Worm (Caenorhabditis elegans) whole organism, L1 larva: Measurements from ENCODE around the gene C08G9.1.

Experiments used
- C04F5.9 ChIP-seq: sonication (generic microtip); optimal IDR thresholded peaks from 2 replicates; lab custom pipeline; 2016; ENCODE audit warnings: missing genetic modification characterization, missing compliant biosample characterization
- C16A3.4 ChIP-seq: fragments of 150-350 bp; optimal IDR thresholded peaks from 2 replicates; lab custom pipeline; 2014; ENCODE audit warnings: missing biosample characterization, missing genetic modification characterization
- F16B12.6 ChIP-seq: fragments of 150-350 bp; optimal IDR thresholded peaks from 2 replicates; lab custom pipeline; 2014; ENCODE audit warnings: missing biosample characterization, missing genetic modification characterization
- ama-1 ChIP-seq: fragments of 150-350 bp; optimal IDR thresholded peaks from 2 replicates; lab custom pipeline; 2014
- ceh-63 ChIP-seq: fragments of 200-800 bp; sonication (Bioruptor generic); optimal IDR thresholded peaks from 2 replicates; lab custom pipeline; 2018; ENCODE audit warnings: mild to moderate bottlenecking, missing genetic modification characterization, missing compliant biosample characterization
- ceh-8 ChIP-seq: fragments of 200-800 bp; sonication (Bioruptor generic); optimal IDR thresholded peaks from 2 replicates; lab custom pipeline; 2018; ENCODE audit warnings: mild to moderate bottlenecking, missing genetic modification characterization, moderate library complexity, missing compliant biosample characterization
- ceh-82 ChIP-seq, 3 experiments: fragments of 150-350 bp in 1 of 3; sonication (generic microtip) in 2 of 3; optimal IDR thresholded peaks; 2 replicates each; lab custom pipeline; 2014 to 2017; ENCODE audit warnings: missing biosample characterization in 3 of 3, missing genetic modification characterization in 3 of 3
- ceh-90 ChIP-seq: sonication (generic microtip); optimal IDR thresholded peaks from 2 replicates; lab custom pipeline; 2016; ENCODE audit warnings: missing genetic modification characterization, missing compliant biosample characterization
- ces-1 ChIP-seq: fragments of 150-350 bp; optimal IDR thresholded peaks from 2 replicates; lab custom pipeline; 2014; ENCODE audit warnings: missing biosample characterization, missing genetic modification reagents, missing genetic modification characterization
- dpl-1 ChIP-seq, 3 experiments: fragments of 150-350 bp in 2 of 3; sonication (generic microtip) in 1 of 3; optimal IDR thresholded peaks; 2 replicates each; lab custom pipeline; 2014 to 2017; ENCODE audit warnings: missing biosample characterization in 3 of 3, missing genetic modification characterization in 3 of 3, missing genetic modification reagents in 3 of 3
- efl-1 ChIP-seq, 4 experiments: fragments of 150-350 bp; optimal IDR thresholded peaks in 3 of 4; peaks in 1 of 4; 1 replicate in 1 of 4; 2 replicates in 3 of 4; lab custom pipeline; 2014; ENCODE audit warnings: missing biosample characterization in 2 of 4, missing genetic modification characterization in 2 of 4, missing genetic modification reagents in 2 of 4
- efl-3 ChIP-seq: fragments of 200-800 bp; sonication (Bioruptor generic); optimal IDR thresholded peaks from 2 replicates; lab custom pipeline; 2018; ENCODE audit warnings: mild to moderate bottlenecking, missing genetic modification characterization, missing compliant biosample characterization
- egl-13 ChIP-seq: sonication (generic microtip); optimal IDR thresholded peaks from 2 replicates; lab custom pipeline; 2016; ENCODE audit warnings: missing genotype, missing genetic modification reagents, missing genetic modification characterization, missing compliant biosample characterization
- elt-3 ChIP-seq, 6 experiments: fragments of 150-350 bp in 1 of 6; sonication (generic microtip); optimal IDR thresholded peaks; 2 replicates each; lab custom pipeline; 2017 to 2018; ENCODE audit warnings: missing biosample characterization in 6 of 6, missing genetic modification characterization in 6 of 6, inconsistent platforms in 1 of 6
- ets-5 ChIP-seq: fragments of 200-800 bp; sonication (Bioruptor generic); IDR thresholded peaks from 2 replicates; pipeline ENCODE4 v1.3.6; 2022; ENCODE audit warnings: missing genetic modification characterization, missing compliant biosample characterization
- fkh-4 ChIP-seq: sonication (generic microtip); optimal IDR thresholded peaks from 2 replicates; lab custom pipeline; 2016; ENCODE audit warnings: missing compliant biosample characterization, missing genetic modification characterization, borderline replicate concordance
- fkh-8 ChIP-seq: sonication (generic microtip); optimal IDR thresholded peaks from 2 replicates; lab custom pipeline; 2016; ENCODE audit warnings: mild to moderate bottlenecking, missing genetic modification characterization, missing compliant biosample characterization
- grh-1 ChIP-seq: fragments of 200-800 bp; sonication (Bioruptor generic); IDR thresholded peaks from 2 replicates; pipeline ENCODE4 v1.3.6; 2022; ENCODE audit warnings: missing genetic modification reagents, missing genetic modification characterization, missing compliant biosample characterization
- hlh-17 ChIP-seq: fragments of 200-800 bp; sonication (Bioruptor generic); optimal IDR thresholded peaks from 2 replicates; lab custom pipeline; 2018; ENCODE audit warnings: missing genetic modification characterization, mild to moderate bottlenecking, missing compliant biosample characterization, moderate library complexity, borderline replicate concordance
- hpl-2 ChIP-seq: fragments of 150-350 bp; optimal IDR thresholded peaks from 2 replicates; lab custom pipeline; 2014; ENCODE audit warnings: missing biosample characterization, missing genetic modification reagents, missing genetic modification characterization
- irx-1 ChIP-seq: sonication (generic microtip); optimal IDR thresholded peaks from 2 replicates; lab custom pipeline; 2016; ENCODE audit warnings: missing genetic modification characterization, missing compliant biosample characterization
- lin-14 ChIP-seq: fragments of 200-800 bp; sonication (Bioruptor generic); optimal IDR thresholded peaks from 2 replicates; lab custom pipeline; 2018; ENCODE audit warnings: mild to moderate bottlenecking, missing genetic modification characterization, moderate library complexity, missing compliant biosample characterization
- lin-15B ChIP-seq: fragments of 150-350 bp; sonication (generic microtip); optimal IDR thresholded peaks from 3 replicates; lab custom pipeline; 2014; ENCODE audit warnings: missing biosample characterization, missing genetic modification characterization
- lir-3 ChIP-seq: sonication (generic microtip); optimal IDR thresholded peaks from 2 replicates; lab custom pipeline; 2016; ENCODE audit warnings: mild to moderate bottlenecking, missing genetic modification characterization, moderate library complexity, missing compliant biosample characterization; ENCODE audit not compliant: poor library complexity
- lsy-2 ChIP-seq, 2 experiments: fragments of 150-350 bp; optimal IDR thresholded peaks; 2 replicates each; lab custom pipeline; 2014; ENCODE audit warnings: missing biosample characterization in 2 of 2, missing genetic modification characterization in 2 of 2
- mdl-1 ChIP-seq, 2 experiments: fragments of 150-350 bp; optimal IDR thresholded peaks; 2 replicates each; lab custom pipeline; 2014 to 2017; ENCODE audit warnings: missing biosample characterization in 2 of 2, missing genetic modification characterization in 2 of 2, inconsistent platforms in 1 of 2
- mep-1 ChIP-seq: fragments of 150-350 bp; optimal IDR thresholded peaks from 2 replicates; lab custom pipeline; 2014; ENCODE audit warnings: missing biosample characterization, missing genetic modification characterization
- nhr-12 ChIP-seq: sonication (generic microtip); optimal IDR thresholded peaks from 2 replicates; lab custom pipeline; 2017; ENCODE audit warnings: missing biosample characterization, missing genetic modification characterization
- nhr-19 ChIP-seq: fragments of 200-800 bp; sonication (Bioruptor generic); conservative IDR thresholded peaks from 2 replicates; pipeline ENCODE4 v1.3.6; 2022; ENCODE audit warnings: missing genetic modification characterization, missing compliant biosample characterization
- nhr-20 ChIP-seq: sonication (generic microtip); optimal IDR thresholded peaks from 2 replicates; lab custom pipeline; 2016; ENCODE audit warnings: mild to moderate bottlenecking, missing genetic modification characterization, missing compliant biosample characterization
- nhr-237 ChIP-seq: fragments of 150-350 bp; optimal IDR thresholded peaks from 2 replicates; lab custom pipeline; 2014; ENCODE audit warnings: missing biosample characterization, missing genetic modification characterization
- nhr-28 ChIP-seq: fragments of 150-350 bp; optimal IDR thresholded peaks from 2 replicates; lab custom pipeline; 2014; ENCODE audit warnings: missing biosample characterization, missing genetic modification characterization
- nhr-47 ChIP-seq: sonication (generic microtip); optimal IDR thresholded peaks from 2 replicates; lab custom pipeline; 2016; ENCODE audit warnings: mild to moderate bottlenecking, missing genetic modification characterization, moderate library complexity, missing compliant biosample characterization
- nhr-76 ChIP-seq: sonication (generic microtip); optimal IDR thresholded peaks from 2 replicates; lab custom pipeline; 2017; ENCODE audit warnings: missing biosample characterization, missing genetic modification characterization
- nhr-90 ChIP-seq: sonication (generic microtip); optimal IDR thresholded peaks from 2 replicates; lab custom pipeline; 2016; ENCODE audit warnings: mild to moderate bottlenecking, missing genetic modification characterization, missing compliant biosample characterization; ENCODE audit not compliant: poor library complexity
- pag-3 ChIP-seq: sonication (generic microtip); optimal IDR thresholded peaks from 2 replicates; lab custom pipeline; 2017; ENCODE audit warnings: missing genetic modification characterization, mild to moderate bottlenecking, missing compliant biosample characterization, antibody characterized with exemption, borderline replicate concordance; ENCODE audit not compliant: insufficient read depth
- pax-3 ChIP-seq: fragments of 200-800 bp; sonication (Bioruptor generic); optimal IDR thresholded peaks from 2 replicates; lab custom pipeline; 2018; ENCODE audit warnings: mild to moderate bottlenecking, missing genetic modification characterization, moderate library complexity, missing compliant biosample characterization
- rnt-1 ChIP-seq: sonication (generic microtip); optimal IDR thresholded peaks from 2 replicates; lab custom pipeline; 2016; ENCODE audit warnings: mild to moderate bottlenecking, missing genetic modification characterization, moderate library complexity, missing compliant biosample characterization
- sox-4 ChIP-seq: sonication (generic microtip); optimal IDR thresholded peaks from 2 replicates; lab custom pipeline; 2016; ENCODE audit warnings: missing genetic modification characterization, missing compliant biosample characterization
- sptf-1 ChIP-seq: fragments of 150-350 bp; optimal IDR thresholded peaks from 2 replicates; lab custom pipeline; 2014; ENCODE audit warnings: missing biosample characterization, missing genetic modification characterization
- tbx-2 ChIP-seq: sonication (generic microtip); optimal IDR thresholded peaks from 2 replicates; lab custom pipeline; 2016; ENCODE audit warnings: missing genetic modification characterization, missing compliant biosample characterization
- tlp-1 ChIP-seq: fragments of 150-350 bp; optimal IDR thresholded peaks from 2 replicates; lab custom pipeline; 2014; ENCODE audit warnings: missing biosample characterization, missing genetic modification characterization
- unc-30 ChIP-seq: sonication (generic microtip); optimal IDR thresholded peaks from 2 replicates; lab custom pipeline; 2017; ENCODE audit warnings: missing biosample characterization, missing genetic modification characterization
- unc-62 ChIP-seq: fragments of 150-350 bp; optimal IDR thresholded peaks from 2 replicates; lab custom pipeline; 2014; ENCODE audit warnings: missing biosample characterization, missing genetic modification reagents, missing genetic modification characterization
- xbp-1 ChIP-seq: sonication (generic microtip); optimal IDR thresholded peaks from 2 replicates; lab custom pipeline; 2016; ENCODE audit warnings: missing genetic modification characterization, missing compliant biosample characterization
- zip-4 ChIP-seq: fragments of 200-800 bp; sonication (Bioruptor generic); optimal IDR thresholded peaks from 2 replicates; lab custom pipeline; 2018; ENCODE audit warnings: mild to moderate bottlenecking, missing genetic modification characterization, moderate library complexity, missing compliant biosample characterization

C08G9.1 gene

ce11 chrIV:7658589-7658988 lies at the start of gene C08G9.1:
Gene C08G9.1, plus strand, starts transcription at chrIV:7658763.
- TF ChIP-seq ceh-82 (tag; optimal IDR thresholded peaks at IDR 0.05; lab: Kevin White, UChicago) (peak in 1 of 3 experiments; percentile 17), rnt-1 (tag; lab: Kevin White, UChicago) (peak; percentile 43), nhr-76 (no peak), nhr-20 (tag; lab: Kevin White, UChicago) (no peak)

- TF ChIP-seq fkh-8 (tag; lab: Kevin White, UChicago): peak; percentile 44
- TF ChIP-seq efl-1 (optimal IDR thresholded peaks at IDR 0.05; lab: Kevin White, UChicago): no peak
- TF ChIP-seq efl-1 (GFP tag; optimal IDR thresholded peaks at IDR 0.05 in 1 of 2; lab: Kevin White, UChicago): no peak
- TF ChIP-seq sptf-1 (tag; lab: Kevin White, UChicago): no peak
- peak; percentile 6 for TF ChIP-seq nhr-47 (tag; lab: Kevin White, UChicago)
- no peak for TF ChIP-seq mdl-1 (tag; optimal IDR thresholded peaks at IDR 0.05; lab: Kevin White, UChicago)
- TF ChIP-seq ceh-82 (tag; optimal IDR thresholded peaks at IDR 0.05; lab: Kevin White, UChicago): peak in 1 of 3 experiments; percentile 49
- peak; percentile 60 for TF ChIP-seq lin-14 (GFP tag; lab: Kevin White, UChicago)
- TF ChIP-seq F16B12.6 (tag; lab: Kevin White, UChicago): no peak
- no peak for TF ChIP-seq elt-3 (tag; optimal IDR thresholded peaks at IDR 0.05; lab: Kevin White, UChicago)
- TF ChIP-seq egl-13 (tag; lab: Kevin White, UChicago): peak; percentile 29
Observed at ce11 chrIV:7611396-7611795, 47.2 kb upstream of the C08G9.1 start.

DNA sequence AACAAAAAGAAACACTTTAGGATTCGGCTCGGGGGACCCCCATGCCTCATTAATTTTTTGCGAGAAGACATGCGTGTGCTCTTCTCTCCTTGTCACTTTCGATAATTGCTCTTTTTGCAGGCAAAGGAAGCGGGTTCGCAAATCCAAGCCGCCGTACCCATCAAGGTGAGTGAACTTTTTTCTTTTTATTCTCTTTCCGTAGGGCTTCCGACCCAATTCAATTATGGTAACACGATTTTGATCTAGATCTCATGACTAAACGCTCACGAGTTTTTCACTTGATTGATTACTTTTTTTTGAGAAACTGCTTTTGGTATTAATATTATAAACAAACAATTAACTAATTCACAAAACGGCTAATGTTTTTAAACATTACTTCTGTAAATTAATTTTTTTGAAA lies 46.0 kb upstream of the C08G9.1 start:
- TF ChIP-seq fkh-8 (tag; lab: Kevin White, UChicago) (no peak), hlh-17 (GFP tag; lab: Kevin White, UChicago) (no peak), irx-1 (tag; lab: Kevin White, UChicago) (no peak), C16A3.4 (tag; lab: Kevin White, UChicago) (no peak), lin-14 (GFP tag; lab: Kevin White, UChicago) (peak; percentile 70), unc-62 (no peak), ceh-8 (GFP tag; lab: Kevin White, UChicago) (peak; percentile 53), tlp-1 (no peak), fkh-4 (tag; lab: Kevin White, UChicago) (no peak), ceh-63 (GFP tag; lab: Kevin White, UChicago) (no peak), nhr-47 (tag; lab: Kevin White, UChicago) (peak; percentile 54), sox-4 (tag; lab: Kevin White, UChicago) (no peak), tbx-2 (peak; percentile 47), lin-15B (tag; lab: Kevin White, UChicago) (no peak), ama-1 (lab: Kevin White, UChicago) (no peak), lir-3 (tag; lab: Kevin White, UChicago) (no peak), mdl-1 (tag; optimal IDR thresholded peaks at IDR 0.05; lab: Kevin White, UChicago) (no peak), ces-1 (GFP tag; lab: Kevin White, UChicago) (no peak), nhr-19 (GFP tag; lab: Robert Waterston, UW) (no peak), nhr-90 (no peak), efl-3 (GFP tag; lab: Kevin White, UChicago) (no peak), lsy-2 (tag; optimal IDR thresholded peaks at IDR 0.05; lab: Kevin White, UChicago) (no peak), mep-1 (tag; lab: Kevin White, UChicago) (no peak), nhr-28 (no peak), pax-3 (tag; lab: Kevin White, UChicago) (no peak), nhr-12 (tag; lab: Kevin White, UChicago) (no peak), unc-30 (tag; lab: Kevin White, UChicago) (no peak), efl-1 (optimal IDR thresholded peaks at IDR 0.05; lab: Kevin White, UChicago) (no peak), efl-1 (GFP tag; optimal IDR thresholded peaks at IDR 0.05 in 1 of 2; lab: Kevin White, UChicago) (peak in 1 of 2 experiments; percentile 3), nhr-237 (no peak), pag-3 (tag; lab: Kevin White, UChicago) (no peak), hpl-2 (GFP tag; lab: Kevin White, UChicago) (no peak), elt-3 (tag; optimal IDR thresholded peaks at IDR 0.05; lab: Kevin White, UChicago) (no peak), dpl-1 (GFP tag; optimal IDR thresholded peaks at IDR 0.05; lab: Kevin White, UChicago) (no peak), C04F5.9 (no peak), grh-1 (no peak), xbp-1 (tag; lab: Kevin White, UChicago) (no peak), egl-13 (tag; lab: Kevin White, UChicago) (no peak), zip-4 (GFP tag; lab: Kevin White, UChicago) (no peak), ceh-90 (tag; lab: Kevin White, UChicago) (no peak), ets-5 (GFP tag; lab: Robert Waterston, UW) (no peak)
